Worm (Caenorhabditis elegans): Measurements from ENCODE around the gene wrt-9.

ce11 chrX:1630881-1631516 is 54.6 kb downstream of the wrt-9 start, which contains the start of gene ZK380.2:
- TF ChIP-seq gei-17 (GFP tag; optimal IDR thresholded peaks at IDR 0.05): no peak
- no peak for TF ChIP-seq unc-62 (GFP tag; optimal IDR thresholded peaks at IDR 0.05)

Data from whole organism, young adult.